Fruit fly (Drosophila melanogaster) whole organism, prepupa: Measurements from ENCODE around the gene Gld.

Experiments
- CG3032 ChIP-seq: fragments of 200-800 bp; optimal IDR thresholded peaks from 2 replicates; lab custom pipeline; 2019; ENCODE audit warnings: missing biosample characterization, mild to moderate bottlenecking, missing genetic modification characterization, moderate library complexity
- CG6854 ChIP-seq: fragments of 200-800 bp; sonication (Bioruptor generic); optimal IDR thresholded peaks from 2 replicates; lab custom pipeline; 2017; ENCODE audit warnings: missing biosample characterization, mild to moderate bottlenecking, missing genetic modification characterization
- CG8319 ChIP-seq: fragments of 200-800 bp; sonication (Bioruptor generic); optimal IDR thresholded peaks from 3 replicates; lab custom pipeline; 2016; ENCODE audit warnings: missing biosample characterization, missing genetic modification characterization
- Ets96B ChIP-seq: fragments of 200-800 bp; optimal IDR thresholded peaks from 2 replicates; lab custom pipeline; 2019; ENCODE audit warnings: missing biosample characterization, mild to moderate bottlenecking, missing genetic modification characterization, moderate library complexity
- Gug ChIP-seq: fragments of 200-800 bp; sonication (Bioruptor generic); IDR thresholded peaks from 2 replicates; pipeline ENCODE4 v1.3.6; 2022; ENCODE audit warnings: missing biosample characterization, missing genetic modification characterization
- Smox ChIP-seq: fragments of 200-800 bp; sonication (Bioruptor generic); optimal IDR thresholded peaks from 3 replicates; lab custom pipeline; 2016; ENCODE audit warnings: missing biosample characterization, missing genetic modification characterization
- Sox102F ChIP-seq: fragments of 200-800 bp; sonication (Bioruptor generic); optimal IDR thresholded peaks from 2 replicates; lab custom pipeline; 2016; ENCODE audit warnings: missing biosample characterization, mild to moderate bottlenecking, missing genetic modification characterization
- salr ChIP-seq, 2 experiments: fragments of 200-800 bp; sonication (Bioruptor generic); optimal IDR thresholded peaks; 3 replicates each; lab custom pipeline; 2016 to 2018; ENCODE audit warnings: missing biosample characterization in 2 of 2, missing genetic modification characterization in 2 of 2, mild to moderate bottlenecking in 1 of 2
- spab ChIP-seq: fragments of 200-800 bp; sonication (Bioruptor generic); optimal IDR thresholded peaks from 2 replicates; lab custom pipeline; 2017; ENCODE audit warnings: missing biosample characterization, mild to moderate bottlenecking, missing genetic modification characterization, missing genetic modification reagents
- ss ChIP-seq, 2 experiments: fragments of 200-800 bp; sonication (Bioruptor generic); optimal IDR thresholded peaks; 2 replicates in 1 of 2; 3 replicates in 1 of 2; lab custom pipeline; 2017 to 2018; ENCODE audit warnings: mild to moderate bottlenecking in 2 of 2, missing biosample characterization in 2 of 2, missing genetic modification characterization in 2 of 2, moderate library complexity in 1 of 2
- svp ChIP-seq: fragments of 200-800 bp; sonication (Bioruptor generic); peaks from one replicate; lab custom pipeline; 2016; ENCODE audit warnings: missing biosample characterization, missing genetic modification characterization

Gene Gld

DNA sequence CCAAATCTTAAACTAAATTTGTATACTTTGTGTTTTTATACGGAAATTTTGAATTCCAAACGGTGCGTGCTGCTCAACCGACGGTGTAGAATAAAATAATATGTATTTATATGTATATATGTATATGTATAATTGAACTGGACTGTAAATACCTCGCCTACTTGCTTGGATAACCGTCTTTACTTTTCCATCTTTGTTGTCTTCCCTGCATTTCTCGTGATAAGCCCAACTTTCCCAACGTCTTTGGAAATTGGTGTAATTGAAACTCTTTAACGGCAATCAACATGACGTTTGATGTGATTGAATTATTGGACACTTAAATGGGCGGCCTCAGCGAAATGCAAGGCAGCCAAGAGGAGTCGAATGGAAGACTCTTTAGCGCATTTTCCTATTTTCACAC is 57.2 kb downstream of the Gld start, which contains the start of gene CG1288:
Gene CG1288 (minus strand): TSS at position 101 of the 400 bp plus-strand sequence.
- TF ChIP-seq Sox102F (GFP tag; lab: Kevin White, UChicago) (no peak), salr (GFP tag; optimal IDR thresholded peaks at IDR 0.05; lab: Kevin White, UChicago) (no peak), CG3032 (tag; lab: Kevin White, UChicago) (no peak), spab (no peak), ss (GFP tag; optimal IDR thresholded peaks at IDR 0.05; lab: Kevin White, UChicago) (no peak), Smox (GFP tag; lab: Kevin White, UChicago) (no peak), CG8319 (GFP tag; lab: Kevin White, UChicago) (no peak), svp (GFP tag; lab: Kevin White, UChicago) (no peak), Gug (GFP tag; lab: Robert Waterston, UW) (no peak), Ets96B (tag; lab: Kevin White, UChicago) (no peak), CG6854 (no peak)
- TF ChIP-seq, all 60 proteins: peak for 0
